Fruit fly (Drosophila melanogaster) whole organism, adult: Measurements from ENCODE around the gene CG14624.
A peak's percentile ranks its signal among the peaks of the same experiment; 100 is the strongest.

ENCODE experiments used
- CG11617 ChIP-seq: fragments of 200-800 bp; sonication (Bioruptor generic); optimal IDR thresholded peaks from 2 replicates; lab custom pipeline; 2017; ENCODE audit warnings: mild to moderate bottlenecking, missing biosample characterization, missing genetic modification reagents, missing genetic modification characterization
- CG12768 ChIP-seq: fragments of 200-800 bp; sonication (Bioruptor generic); optimal IDR thresholded peaks from 2 replicates; lab custom pipeline; 2017; ENCODE audit warnings: missing biosample characterization, missing genetic modification characterization, mild to moderate bottlenecking, moderate library complexity, missing genetic modification reagents
- CG14711 ChIP-seq: fragments of 200-800 bp; sonication (Bioruptor generic); optimal IDR thresholded peaks from 2 replicates; lab custom pipeline; 2018; ENCODE audit warnings: missing biosample characterization, mild to moderate bottlenecking, missing genetic modification characterization, moderate library complexity
- CG1620 ChIP-seq: fragments of 200-800 bp; sonication (Bioruptor generic); optimal IDR thresholded peaks from 2 replicates; lab custom pipeline; 2016; ENCODE audit warnings: missing biosample characterization, missing genetic modification characterization
- CG33017 ChIP-seq: fragments of 200-800 bp; sonication (Bioruptor generic); optimal IDR thresholded peaks from 2 replicates; lab custom pipeline; 2018; ENCODE audit warnings: missing biosample characterization, mild to moderate bottlenecking, missing genetic modification characterization, moderate library complexity
- CG5204 ChIP-seq: fragments of 200-800 bp; sonication (Bioruptor generic); optimal IDR thresholded peaks from 2 replicates; lab custom pipeline; 2016; ENCODE audit warnings: missing biosample characterization, missing genetic modification characterization
- CG7045 ChIP-seq: fragments of 200-800 bp; sonication (Bioruptor generic); optimal IDR thresholded peaks from 2 replicates; lab custom pipeline; 2017; ENCODE audit warnings: missing biosample characterization, mild to moderate bottlenecking, missing genetic modification characterization
- CG7101 ChIP-seq: fragments of 200-800 bp; sonication (Bioruptor generic); optimal IDR thresholded peaks from 2 replicates; lab custom pipeline; 2018; ENCODE audit warnings: missing biosample characterization, mild to moderate bottlenecking, missing genetic modification characterization, moderate library complexity
- Clk ChIP-seq: fragments of 200-800 bp; sonication (Bioruptor generic); optimal IDR thresholded peaks from 2 replicates; lab custom pipeline; 2017; ENCODE audit warnings: missing biosample characterization, missing genetic modification characterization
- Crg-1 ChIP-seq: fragments of 200-800 bp; sonication (Bioruptor generic); optimal IDR thresholded peaks from 2 replicates; lab custom pipeline; 2016; ENCODE audit warnings: missing biosample characterization, missing genetic modification characterization
- Hr96 ChIP-seq: fragments of 200-800 bp; sonication (Bioruptor generic); optimal IDR thresholded peaks from 2 replicates; lab custom pipeline; 2016; ENCODE audit warnings: missing biosample characterization, missing genetic modification characterization
- Mnt ChIP-seq: fragments of 200-800 bp; sonication (Bioruptor generic); optimal IDR thresholded peaks from 2 replicates; lab custom pipeline; 2016; ENCODE audit warnings: missing biosample characterization, mild to moderate bottlenecking, missing genetic modification characterization
- bab1 ChIP-seq: fragments of 200-800 bp; sonication (Bioruptor generic); optimal IDR thresholded peaks from 3 replicates; lab custom pipeline; 2019; ENCODE audit warnings: missing biosample characterization, mild to moderate bottlenecking, missing genetic modification characterization, moderate library complexity
- cic ChIP-seq: fragments of 200-800 bp; sonication (Bioruptor generic); optimal IDR thresholded peaks from 2 replicates; lab custom pipeline; 2017; ENCODE audit warnings: missing biosample characterization, mild to moderate bottlenecking, missing genetic modification characterization, moderate library complexity
- cnc ChIP-seq, 2 experiments: fragments of >200 bp; optimal IDR thresholded peaks; 2 replicates each; lab custom pipeline; 2017
- kay ChIP-seq: fragments of 200-800 bp; sonication (Bioruptor generic); peaks from one replicate; lab custom pipeline; 2016; ENCODE audit warnings: missing biosample characterization, missing genetic modification characterization, borderline replicate concordance
- ovo ChIP-seq: fragments of 200-800 bp; sonication (Bioruptor generic); optimal IDR thresholded peaks from 2 replicates; lab custom pipeline; 2016; ENCODE audit warnings: missing biosample characterization, missing genetic modification characterization
- pad ChIP-seq: fragments of 200-800 bp; sonication (Bioruptor generic); optimal IDR thresholded peaks from 3 replicates; lab custom pipeline; 2017; ENCODE audit warnings: missing biosample characterization, missing genetic modification characterization, mild to moderate bottlenecking, moderate library complexity, missing genetic modification reagents
- tj ChIP-seq: fragments of 200-800 bp; sonication (Bioruptor generic); optimal IDR thresholded peaks from 3 replicates; lab custom pipeline; 2017; ENCODE audit warnings: missing biosample characterization, mild to moderate bottlenecking, missing genetic modification characterization, moderate library complexity
- toe ChIP-seq: fragments of 200-800 bp; sonication (Bioruptor generic); optimal IDR thresholded peaks from 2 replicates; lab custom pipeline; 2016; ENCODE audit warnings: missing biosample characterization, missing genetic modification characterization

CG14624 gene

DNA sequence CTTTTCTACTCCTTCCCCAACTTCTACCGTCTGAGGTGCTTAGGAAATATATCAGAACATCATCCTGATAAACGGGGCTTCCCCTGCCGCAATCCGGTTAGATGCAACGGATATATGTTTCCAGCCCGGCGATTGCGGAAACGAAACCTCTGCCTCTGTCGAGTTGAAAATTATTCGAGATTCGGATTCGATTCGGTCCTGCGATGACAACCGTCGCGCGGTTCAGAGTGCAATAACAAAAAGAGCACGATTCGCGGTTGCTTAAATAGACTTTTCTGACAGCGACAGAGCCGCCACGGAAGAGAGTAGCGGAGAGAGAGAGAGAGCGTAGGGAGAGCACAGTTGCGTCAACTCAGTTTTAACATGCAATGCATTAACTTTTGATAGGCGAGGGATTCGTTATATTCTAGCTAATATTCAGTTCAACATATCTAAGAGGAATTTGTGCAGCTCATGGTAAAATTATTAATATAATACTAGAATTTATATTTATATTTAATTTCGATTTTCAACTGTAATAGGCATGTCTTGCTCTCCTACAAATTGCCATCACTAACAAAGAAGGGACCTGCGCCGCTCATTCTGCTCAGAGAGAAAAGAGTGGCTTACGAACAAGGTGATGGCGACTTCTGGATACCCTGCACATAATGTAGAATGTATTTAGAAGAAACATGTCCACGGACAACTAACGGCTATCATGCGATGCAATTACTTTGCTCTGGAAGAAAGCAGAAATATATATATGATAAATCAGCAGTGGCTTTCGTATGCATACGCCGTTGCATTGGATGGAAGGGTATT is 28.5 kb downstream of the CG14624 start:
- TF ChIP-seq kay = peak; percentile 84
- TF ChIP-seq tj = no peak
- TF ChIP-seq CG11617 = peak; percentile 72
- TF ChIP-seq Hr96 = peak; percentile 76
- TF ChIP-seq Clk (GFP tag; lab: Kevin White, UChicago) = peak; percentile 1
- TF ChIP-seq ovo = peak; percentile 50
- peak; percentile 62 for TF ChIP-seq CG5204
- peak; percentile 77 for TF ChIP-seq CG33017 (tag; lab: Kevin White, UChicago)
- peak; percentile 96 for TF ChIP-seq bab1
- TF ChIP-seq pad (GFP tag; lab: Kevin White, UChicago) = peak; percentile 79
- TF ChIP-seq Crg-1 (GFP tag; lab: Kevin White, UChicago) = peak; percentile 32
- peak; percentile 87 for TF ChIP-seq CG7101
- TF ChIP-seq cnc (optimal IDR thresholded peaks at IDR 0.05; lab: Kevin White, UChicago) = no peak
- peak; percentile 51 for TF ChIP-seq CG1620 (GFP tag; lab: Kevin White, UChicago)
- peak; percentile 51 for TF ChIP-seq cic (GFP tag; lab: Kevin White, UChicago)
- peak; percentile 55 for TF ChIP-seq toe
- TF ChIP-seq Mnt (GFP tag; lab: Kevin White, UChicago) = peak; percentile 68
- TF ChIP-seq CG14711 = peak; percentile 83
- peak; percentile 69 for TF ChIP-seq CG12768 (GFP tag; lab: Kevin White, UChicago)
- peak; percentile 57 for TF ChIP-seq CG7045 (GFP tag; lab: Kevin White, UChicago)

DNA sequence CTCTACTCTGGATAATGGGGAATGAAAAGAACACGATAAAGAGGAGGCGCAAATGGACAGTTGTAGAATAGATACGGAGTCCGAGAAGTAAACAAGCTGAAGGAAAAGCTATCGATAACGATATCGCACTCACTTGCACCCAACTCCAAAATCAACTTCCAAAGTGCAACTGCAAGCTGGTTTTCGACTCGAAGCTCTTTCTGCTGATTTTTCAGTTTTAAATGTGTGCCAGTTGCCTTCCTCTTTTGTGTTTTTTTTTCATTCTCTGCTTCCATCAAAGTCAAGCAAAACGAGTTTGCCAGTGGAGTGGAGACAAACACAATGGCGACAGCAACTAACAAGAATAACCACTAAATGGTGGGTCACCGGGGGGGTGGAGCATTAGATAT is 29.1 kb downstream of the CG14624 start:
- TF ChIP-seq kay = no peak
- TF ChIP-seq CG33017 (tag; lab: Kevin White, UChicago) = no peak
- TF ChIP-seq tj = peak; percentile 97

DNA sequence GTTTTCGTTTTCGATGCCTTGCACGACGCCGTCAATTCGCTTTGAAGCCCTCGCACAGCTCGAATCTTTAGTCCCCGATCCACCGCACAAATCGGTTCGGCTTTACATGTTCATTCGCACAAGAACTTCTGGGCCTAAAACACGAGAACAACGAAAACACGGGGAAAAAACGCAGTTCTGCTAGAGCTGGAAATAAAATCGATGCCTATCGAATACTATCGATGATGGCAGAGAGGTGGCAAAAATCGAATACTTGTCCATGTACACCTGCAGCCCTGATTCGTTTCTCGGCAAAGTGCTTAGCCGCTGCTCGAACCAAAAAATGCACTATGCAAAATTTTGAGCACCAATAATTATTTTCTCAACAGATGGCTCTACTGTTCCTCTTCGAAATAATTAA is 29.9 kb downstream of the CG14624 start, which contains the start of gene CG3638:
Gene CG3638 (minus strand): TSS at position 210 of the 400 bp plus-strand sequence.
- no peak for TF ChIP-seq CG12768 (GFP tag; lab: Kevin White, UChicago)
- TF ChIP-seq Clk (GFP tag; lab: Kevin White, UChicago) = no peak
- TF ChIP-seq CG11617 = no peak
- TF ChIP-seq Hr96 = no peak
- no peak for TF ChIP-seq CG5204
- TF ChIP-seq kay = no peak
- peak; percentile 52 for TF ChIP-seq Mnt (GFP tag; lab: Kevin White, UChicago)
- no peak for TF ChIP-seq tj
- TF ChIP-seq cic (GFP tag; lab: Kevin White, UChicago) = no peak
- no peak for TF ChIP-seq Crg-1 (GFP tag; lab: Kevin White, UChicago)
- no peak for TF ChIP-seq cnc (optimal IDR thresholded peaks at IDR 0.05; lab: Kevin White, UChicago)
- TF ChIP-seq CG14711 = no peak
- peak; percentile 11 for TF ChIP-seq CG7101
- peak; percentile 64 for TF ChIP-seq CG1620 (GFP tag; lab: Kevin White, UChicago)
- TF ChIP-seq pad (GFP tag; lab: Kevin White, UChicago) = peak; percentile 31
- TF ChIP-seq CG33017 (tag; lab: Kevin White, UChicago) = no peak
- peak; percentile 74 for TF ChIP-seq bab1
- TF ChIP-seq CG7045 (GFP tag; lab: Kevin White, UChicago) = no peak
- peak; percentile 76 for TF ChIP-seq ovo
- no peak for TF ChIP-seq toe

DNA sequence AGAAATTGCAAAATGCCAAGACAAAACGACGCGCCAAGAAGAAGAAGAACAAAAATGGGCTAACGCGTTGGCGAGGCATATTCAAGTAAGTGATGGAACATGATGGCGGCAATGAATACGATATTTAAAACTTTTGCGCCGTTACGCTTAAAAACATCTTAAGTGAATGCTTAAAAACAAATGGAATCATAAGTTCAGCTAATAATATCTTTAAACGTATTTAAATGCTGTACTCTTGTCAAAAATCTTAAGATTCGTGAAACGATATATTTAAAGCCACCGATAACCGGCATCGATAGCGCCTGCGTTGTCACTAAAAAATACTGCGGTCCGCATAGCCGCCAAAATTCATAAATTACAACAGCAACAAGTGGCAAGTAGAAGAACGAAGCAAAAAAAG is 33.3 kb downstream of the CG14624 start, which contains the start of gene CG11403:
Gene CG11403 (minus strand): TSS at position 53 of the 400 bp plus-strand sequence.
- TF ChIP-seq Mnt (GFP tag; lab: Kevin White, UChicago) = no peak
- peak; percentile 31 for TF ChIP-seq CG11617
- peak; percentile 50 for TF ChIP-seq CG1620 (GFP tag; lab: Kevin White, UChicago)
- TF ChIP-seq bab1 = peak; percentile 50
- TF ChIP-seq Crg-1 (GFP tag; lab: Kevin White, UChicago) = peak; percentile 18
- peak; percentile 8 for TF ChIP-seq CG7101
- no peak for TF ChIP-seq cnc (optimal IDR thresholded peaks at IDR 0.05; lab: Kevin White, UChicago)
- peak; percentile 23 for TF ChIP-seq toe
- TF ChIP-seq CG14711 = peak; percentile 34
- TF ChIP-seq CG5204 = no peak
- TF ChIP-seq CG12768 (GFP tag; lab: Kevin White, UChicago) = no peak
- TF ChIP-seq Clk (GFP tag; lab: Kevin White, UChicago) = no peak
- TF ChIP-seq Hr96 = no peak
- TF ChIP-seq ovo = peak; percentile 27
- no peak for TF ChIP-seq kay
- TF ChIP-seq CG7045 (GFP tag; lab: Kevin White, UChicago) = no peak
- TF ChIP-seq cic (GFP tag; lab: Kevin White, UChicago) = no peak
- no peak for TF ChIP-seq pad (GFP tag; lab: Kevin White, UChicago)
- no peak for TF ChIP-seq CG33017 (tag; lab: Kevin White, UChicago)
- peak; percentile 21 for TF ChIP-seq tj

DNA sequence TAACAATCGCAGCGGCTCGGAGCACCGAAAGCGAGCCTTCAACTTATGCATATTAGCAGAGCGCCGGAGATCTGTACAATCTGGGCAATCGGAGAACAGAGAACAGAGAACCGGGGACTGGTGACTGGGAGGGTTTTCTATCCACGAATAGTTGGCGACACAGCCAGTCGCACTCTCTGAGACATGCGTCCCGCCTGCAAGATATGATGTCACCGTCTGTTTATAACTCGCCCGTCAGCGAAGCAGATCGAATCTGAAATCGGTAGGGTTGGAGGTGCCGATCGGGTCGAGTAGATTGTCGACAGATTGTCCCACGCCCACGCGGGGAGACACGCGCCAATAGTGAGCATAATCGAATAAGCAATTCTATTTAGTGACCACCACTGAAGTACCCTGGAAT is 35.5 kb downstream of the CG14624 start:
- TF ChIP-seq cnc (optimal IDR thresholded peaks at IDR 0.05; lab: Kevin White, UChicago) (no peak), cic (GFP tag; lab: Kevin White, UChicago) (no peak), bab1 (no peak), Clk (GFP tag; lab: Kevin White, UChicago) (no peak), CG14711 (no peak), Hr96 (no peak), Crg-1 (GFP tag; lab: Kevin White, UChicago) (no peak)

DNA sequence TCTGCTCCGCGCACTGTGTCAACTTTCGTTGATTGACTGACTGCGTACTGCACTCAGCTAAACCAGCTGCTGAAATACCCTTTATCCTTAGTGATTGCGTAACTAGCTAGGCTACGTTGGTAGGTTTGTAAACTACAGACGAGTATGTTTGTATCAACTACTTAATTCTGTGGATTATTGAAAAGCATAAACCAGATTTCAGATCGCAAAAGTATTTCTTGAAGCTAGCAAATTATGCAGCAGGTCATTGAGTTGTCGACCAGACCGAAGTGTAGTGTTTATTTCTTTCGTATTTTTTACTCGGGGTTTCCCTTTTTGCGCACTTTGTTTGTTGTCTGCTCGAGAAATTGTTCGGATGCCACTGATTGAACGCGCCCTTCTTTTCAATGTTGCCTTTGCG is 42.2 kb downstream of the CG14624 start:
- TF ChIP-seq CG1620 (GFP tag; lab: Kevin White, UChicago) (no peak), Mnt (GFP tag; lab: Kevin White, UChicago) (no peak), cic (GFP tag; lab: Kevin White, UChicago) (no peak), CG7045 (GFP tag; lab: Kevin White, UChicago) (no peak), Hr96 (no peak), CG14711 (no peak), Clk (GFP tag; lab: Kevin White, UChicago) (no peak), CG5204 (no peak)
